Worm (Caenorhabditis elegans): ENCODE results near the gene gei-15.

gei-15 gene

DNA sequence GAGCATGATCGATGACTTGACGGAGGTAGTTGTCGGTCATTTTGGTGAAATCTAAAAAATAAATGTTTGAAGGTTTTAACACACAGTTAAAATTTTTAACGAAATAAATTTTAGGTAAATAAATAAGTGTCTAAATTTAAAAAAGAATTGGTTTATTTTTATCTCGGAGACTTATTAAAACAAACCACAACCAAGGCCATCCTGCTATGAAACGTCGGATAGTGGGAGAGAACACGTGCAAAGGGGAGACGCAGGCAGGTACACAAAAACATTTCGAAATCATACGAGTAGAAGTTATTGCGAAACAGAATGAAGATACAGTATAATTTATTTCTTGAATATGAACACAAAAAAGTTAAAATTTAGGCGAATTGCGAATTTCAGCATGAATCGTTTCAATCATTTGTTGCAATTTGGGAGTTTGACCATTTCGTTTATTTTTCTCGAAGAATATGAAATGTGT, 13.0 kb upstream of the gei-15 start, which contains the start of gene F41B4.3:
F41B4.3 (minus strand) TSS at position 51 of the 463 bp plus-strand sequence.
- TF ChIP-seq him-1 (tag; optimal IDR thresholded peaks at IDR 0.05) (no peak), W03F9.2 (tag; optimal IDR thresholded peaks at IDR 0.05) (no peak), dao-5 (tag; optimal IDR thresholded peaks at IDR 0.05) (no peak)

DNA sequence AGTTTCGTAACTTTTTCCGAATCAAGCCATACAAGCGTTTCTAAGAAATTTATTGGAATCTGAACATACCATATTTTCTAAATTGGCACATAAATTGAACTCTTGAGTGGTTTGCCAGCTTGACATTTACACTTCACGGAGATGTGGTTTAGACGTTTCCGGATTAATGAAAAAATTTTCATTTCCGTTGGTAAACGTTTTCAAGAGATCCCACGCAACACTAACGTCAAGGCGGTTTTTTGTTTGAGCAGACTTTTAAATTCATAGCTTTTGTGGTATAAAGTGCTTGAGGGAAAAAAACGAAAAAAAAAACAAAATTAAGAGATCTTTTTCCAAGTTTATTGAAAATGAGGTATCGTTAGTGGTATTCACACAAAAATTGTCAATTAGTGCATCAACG, 12.1 kb upstream of the gei-15 start, which contains the start of gene F41B4.2:
F41B4.2 (minus strand) TSS at position 101 of the 400 bp plus-strand sequence.
- TF ChIP-seq him-1 (tag; optimal IDR thresholded peaks at IDR 0.05) (no peak), W03F9.2 (tag; optimal IDR thresholded peaks at IDR 0.05) (no peak), dao-5 (tag; optimal IDR thresholded peaks at IDR 0.05) (no peak)

DNA sequence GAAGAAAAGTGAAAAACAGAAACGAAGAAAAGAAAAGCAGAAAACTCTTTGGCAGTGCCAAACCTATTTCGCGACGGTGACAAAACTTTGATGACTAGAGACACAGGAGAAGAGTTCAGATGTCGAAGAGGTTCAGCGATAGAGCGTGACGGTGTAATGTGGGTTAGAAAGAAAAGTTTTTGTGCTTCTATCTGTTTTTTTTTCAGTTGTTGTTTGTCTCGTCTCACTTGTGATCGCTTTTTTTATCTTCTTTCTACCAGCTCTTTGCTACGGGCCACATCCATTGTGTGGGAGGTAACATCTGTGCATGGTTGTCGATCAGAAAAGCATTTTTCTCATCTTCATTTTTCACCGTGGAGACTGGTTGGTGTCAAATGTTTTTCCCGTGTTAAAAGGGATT, 2.8 kb upstream of the gei-15 start, which contains the start of gene F41B4.1:
F41B4.1 (minus strand) TSS at position 23 of the 400 bp plus-strand sequence.
- TF ChIP-seq W03F9.2 (tag; optimal IDR thresholded peaks at IDR 0.05) (no peak), dao-5 (tag; optimal IDR thresholded peaks at IDR 0.05) (no peak), him-1 (tag; optimal IDR thresholded peaks at IDR 0.05) (no peak)

DNA sequence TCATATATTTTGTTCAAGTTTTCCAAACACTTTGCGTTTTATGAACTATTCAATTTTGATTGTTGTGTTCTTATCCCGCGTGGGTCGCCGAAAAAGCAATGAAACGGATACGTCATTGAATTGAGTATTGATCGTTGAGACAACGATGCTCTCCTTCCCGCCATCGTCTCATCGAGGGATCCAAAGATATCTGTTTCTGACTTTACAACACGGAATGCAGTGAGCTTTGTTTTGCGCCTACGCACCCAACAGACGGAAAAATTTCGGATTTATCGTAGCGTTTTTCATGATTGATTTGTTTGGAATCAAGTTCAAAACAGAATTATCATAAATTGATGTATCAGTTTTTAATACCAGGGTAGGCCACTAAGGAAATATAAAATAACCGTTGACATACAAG, 516 bp downstream of the gei-15 start:
- TF ChIP-seq W03F9.2 (tag; optimal IDR thresholded peaks at IDR 0.05): no peak
- no peak for TF ChIP-seq dao-5 (tag; optimal IDR thresholded peaks at IDR 0.05)
- TF ChIP-seq him-1 (tag; optimal IDR thresholded peaks at IDR 0.05): no peak

DNA sequence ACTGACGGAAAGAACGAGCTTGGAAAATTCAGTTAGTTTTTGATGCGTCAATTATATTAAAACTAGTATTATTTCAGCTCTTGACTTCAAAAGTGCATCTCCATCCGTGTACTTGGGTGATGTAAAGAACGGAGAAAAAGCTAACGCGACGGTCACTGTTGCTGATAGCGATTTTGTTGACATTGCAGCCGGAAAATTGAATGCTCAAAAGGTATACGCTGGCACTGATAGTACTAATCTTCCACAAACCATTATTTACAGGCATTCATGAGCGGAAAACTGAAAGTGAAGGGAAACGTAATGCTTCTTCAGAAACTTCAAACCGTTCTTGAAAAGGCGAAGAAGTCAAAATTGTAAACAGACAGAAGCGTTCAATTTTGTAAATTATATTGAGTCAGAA, 3.4 kb downstream of the gei-15 start:
- TF ChIP-seq dao-5 (tag; optimal IDR thresholded peaks at IDR 0.05) (no peak), W03F9.2 (tag; optimal IDR thresholded peaks at IDR 0.05) (no peak), him-1 (tag; optimal IDR thresholded peaks at IDR 0.05) (no peak)

DNA sequence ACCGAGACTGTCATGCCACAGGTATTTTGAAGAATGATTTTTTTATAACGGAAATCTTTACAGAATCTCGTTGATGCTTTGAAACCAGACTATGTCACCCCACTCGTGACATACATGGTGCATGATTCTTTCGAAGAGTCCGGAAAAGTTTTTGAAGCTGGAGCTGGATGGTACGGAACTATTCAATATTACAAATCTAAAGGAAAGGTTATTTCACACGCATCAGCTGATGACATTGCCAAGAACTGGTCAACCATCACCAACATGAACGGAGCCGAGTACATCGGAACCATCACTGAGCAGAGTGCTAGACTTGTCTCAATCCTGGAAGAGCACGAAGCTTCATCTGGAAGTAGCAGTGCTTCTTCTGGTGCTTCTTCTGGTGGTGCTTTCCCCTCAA, 3.9 kb downstream of the gei-15 start:
- TF ChIP-seq dao-5 (tag; optimal IDR thresholded peaks at IDR 0.05) (no peak), him-1 (tag; optimal IDR thresholded peaks at IDR 0.05) (no peak), W03F9.2 (tag; optimal IDR thresholded peaks at IDR 0.05) (no peak)

DNA sequence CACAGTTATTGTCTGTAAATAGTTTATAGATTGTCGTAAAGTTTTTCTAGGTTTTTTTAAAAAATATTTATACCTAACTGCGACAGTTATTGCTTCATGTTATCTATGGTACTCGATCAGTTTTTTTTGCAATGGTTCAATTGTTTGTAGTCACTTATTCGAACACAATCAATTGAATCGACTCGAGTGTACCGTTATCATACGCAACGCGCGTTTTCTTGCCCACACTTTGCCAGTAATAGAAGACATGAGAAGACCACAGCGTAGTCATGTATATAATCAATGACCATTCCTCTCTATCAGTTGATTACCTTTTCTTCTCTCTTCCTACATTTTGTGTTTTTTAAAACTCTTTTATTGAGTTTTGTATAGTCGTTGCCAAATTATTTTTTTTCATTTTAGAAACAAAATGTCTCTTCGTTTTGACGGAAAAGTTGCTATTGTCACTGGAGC, 5.0 kb downstream of the gei-15 start, which contains the start of gene dhs-28:
dhs-28 (plus strand) TSS at position 403 of the 453 bp plus-strand sequence.
- no peak for TF ChIP-seq him-1 (tag; optimal IDR thresholded peaks at IDR 0.05)
- no peak for TF ChIP-seq dao-5 (tag; optimal IDR thresholded peaks at IDR 0.05)
- TF ChIP-seq W03F9.2 (tag; optimal IDR thresholded peaks at IDR 0.05): no peak

DNA sequence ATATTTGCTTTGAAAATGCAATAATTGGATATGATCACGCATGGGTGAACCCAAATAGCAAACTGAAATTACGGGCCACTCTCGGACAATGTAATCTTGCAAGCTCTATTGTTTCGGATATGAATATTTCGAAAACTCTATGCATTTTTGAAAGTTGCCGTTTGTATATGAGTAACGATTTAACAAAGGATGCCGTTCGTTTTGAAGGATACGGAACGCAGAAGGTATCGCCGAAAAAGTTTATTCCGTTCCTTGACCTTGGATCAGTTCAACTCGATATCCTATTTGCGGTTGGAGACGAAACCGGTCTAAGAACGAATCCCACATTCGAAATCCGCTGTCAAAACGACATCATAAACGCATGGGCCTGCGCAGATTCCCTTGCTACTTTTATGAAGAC, 10.0 kb downstream of the gei-15 start:
- TF ChIP-seq him-1 (tag; optimal IDR thresholded peaks at IDR 0.05): no peak
- no peak for TF ChIP-seq dao-5 (tag; optimal IDR thresholded peaks at IDR 0.05)
- TF ChIP-seq W03F9.2 (tag; optimal IDR thresholded peaks at IDR 0.05): no peak

DNA sequence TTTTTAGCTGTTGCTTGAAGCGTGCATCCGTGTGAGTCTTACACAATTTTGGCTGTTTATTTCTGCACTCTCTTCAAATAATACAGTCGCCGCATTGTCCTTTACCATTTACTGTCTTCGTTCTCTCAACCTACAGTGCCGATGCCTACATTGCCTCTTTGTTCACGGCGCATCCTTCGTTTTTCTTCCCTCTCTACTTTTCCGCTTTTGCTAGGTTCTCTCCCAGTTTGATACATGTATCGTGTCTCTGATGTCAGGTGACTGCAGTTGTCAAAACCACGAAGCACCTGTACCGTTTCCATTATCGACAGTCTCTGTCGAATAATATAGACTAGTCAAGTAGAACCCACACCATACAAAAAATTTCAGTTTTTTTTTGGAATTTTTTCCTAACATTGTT, 14.4 kb downstream of the gei-15 start:
- TF ChIP-seq W03F9.2 (tag; optimal IDR thresholded peaks at IDR 0.05) (no peak), dao-5 (tag; optimal IDR thresholded peaks at IDR 0.05) (no peak), him-1 (tag; optimal IDR thresholded peaks at IDR 0.05) (no peak)

DNA sequence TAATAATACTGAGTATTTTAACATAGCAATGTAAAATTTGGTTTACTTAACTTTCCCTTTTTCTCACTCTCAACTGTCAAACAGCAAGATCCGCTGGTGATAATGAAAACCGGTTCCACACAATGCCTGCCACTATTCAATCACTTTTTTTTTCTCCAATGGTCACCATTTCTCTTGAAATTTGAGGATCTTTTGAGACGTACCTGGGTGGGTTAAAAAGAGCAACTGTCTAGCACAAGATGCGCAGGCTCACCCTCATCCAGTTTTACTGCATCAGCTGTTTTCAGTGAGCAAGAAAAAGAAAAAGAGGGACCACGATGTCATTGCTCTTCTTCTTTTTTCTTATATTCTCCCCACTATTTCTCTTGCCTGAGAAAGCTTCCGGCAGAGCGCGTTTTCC, 14.8 kb downstream of the gei-15 start:
- no peak for TF ChIP-seq him-1 (tag; optimal IDR thresholded peaks at IDR 0.05)
- TF ChIP-seq W03F9.2 (tag; optimal IDR thresholded peaks at IDR 0.05): no peak
- TF ChIP-seq dao-5 (tag; optimal IDR thresholded peaks at IDR 0.05): no peak

DNA sequence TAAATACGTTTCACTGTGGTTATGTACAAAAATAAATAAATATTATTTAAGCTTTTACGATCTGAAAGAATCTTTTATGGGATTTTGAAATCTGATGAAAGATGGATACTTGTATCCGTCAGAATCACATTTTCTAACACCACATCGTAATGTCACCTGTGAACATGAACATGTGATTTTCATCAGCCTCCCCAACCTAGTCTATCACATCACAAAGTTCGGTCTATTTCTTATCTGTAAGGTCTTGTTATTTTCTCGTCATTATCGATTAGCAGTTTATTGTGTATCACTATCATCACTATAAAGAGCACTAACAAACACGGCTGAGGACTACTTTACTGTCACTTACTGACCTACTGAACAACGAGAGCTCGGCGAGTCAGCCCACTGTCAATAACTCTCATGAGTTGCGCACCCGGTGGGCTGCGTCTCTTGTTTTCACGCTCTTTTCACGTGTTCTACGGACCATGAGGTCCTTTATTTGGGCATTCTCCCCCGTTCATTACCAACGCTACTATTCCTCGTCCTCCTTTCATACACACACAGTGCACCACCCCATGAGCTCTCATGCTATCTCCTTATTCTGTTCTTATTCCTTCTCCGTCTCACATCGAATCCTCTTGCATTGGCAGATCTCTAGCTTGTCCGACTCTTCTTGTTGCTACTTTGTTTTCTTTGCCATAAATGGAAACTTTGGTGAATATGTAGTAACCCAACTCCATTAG, 15.8 kb downstream of the gei-15 start:
- TF ChIP-seq W03F9.2 (tag; optimal IDR thresholded peaks at IDR 0.05) (no peak), dao-5 (tag; optimal IDR thresholded peaks at IDR 0.05) (no peak), him-1 (tag; optimal IDR thresholded peaks at IDR 0.05) (no peak)

DNA sequence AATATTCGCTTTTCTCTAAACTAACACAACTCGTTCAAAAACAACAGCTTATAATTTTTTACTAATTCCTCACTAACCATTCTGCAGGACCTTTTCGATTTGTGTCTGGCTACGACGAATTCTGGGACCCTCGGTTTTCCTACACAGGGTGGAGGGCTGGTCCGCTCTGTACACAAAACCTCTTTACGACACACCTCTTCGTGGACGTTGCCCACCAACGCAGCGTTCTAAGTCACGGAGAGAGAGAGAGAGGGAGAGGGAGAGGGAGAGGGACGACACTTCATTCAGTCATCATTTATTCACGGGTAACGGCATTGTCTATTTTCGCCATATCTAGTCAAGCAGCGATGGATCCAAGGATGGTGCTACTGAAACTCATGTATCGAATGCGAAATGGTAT, 16.6 kb downstream of the gei-15 start, which contains the start of gene atg-2:
atg-2 (plus strand) TSS at position 301 of the 400 bp plus-strand sequence.
- TF ChIP-seq W03F9.2 (tag; optimal IDR thresholded peaks at IDR 0.05) (no peak), him-1 (tag; optimal IDR thresholded peaks at IDR 0.05) (no peak), dao-5 (tag; optimal IDR thresholded peaks at IDR 0.05) (no peak)

DNA sequence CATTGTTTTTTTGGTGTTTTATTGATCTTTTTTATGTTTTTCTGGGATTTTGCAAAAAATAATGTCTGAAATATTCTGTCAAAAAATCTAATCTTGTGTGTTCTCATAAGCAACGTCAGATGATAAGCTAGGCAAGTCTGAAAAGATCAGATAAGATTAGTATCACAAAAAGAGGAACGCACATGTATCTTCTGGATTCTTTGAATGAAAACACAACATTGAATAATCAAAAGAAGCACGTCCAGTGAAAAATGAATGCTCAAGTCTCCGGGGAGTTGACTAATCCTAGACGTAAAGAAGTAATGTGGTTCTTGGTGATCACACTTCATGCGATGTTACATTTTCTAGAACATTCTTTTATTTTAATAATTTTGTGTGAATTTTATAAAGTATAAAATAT, 17.6 kb downstream of the gei-15 start:
- TF ChIP-seq dao-5 (tag; optimal IDR thresholded peaks at IDR 0.05) (no peak), W03F9.2 (tag; optimal IDR thresholded peaks at IDR 0.05) (no peak), him-1 (tag; optimal IDR thresholded peaks at IDR 0.05) (no peak)

DNA sequence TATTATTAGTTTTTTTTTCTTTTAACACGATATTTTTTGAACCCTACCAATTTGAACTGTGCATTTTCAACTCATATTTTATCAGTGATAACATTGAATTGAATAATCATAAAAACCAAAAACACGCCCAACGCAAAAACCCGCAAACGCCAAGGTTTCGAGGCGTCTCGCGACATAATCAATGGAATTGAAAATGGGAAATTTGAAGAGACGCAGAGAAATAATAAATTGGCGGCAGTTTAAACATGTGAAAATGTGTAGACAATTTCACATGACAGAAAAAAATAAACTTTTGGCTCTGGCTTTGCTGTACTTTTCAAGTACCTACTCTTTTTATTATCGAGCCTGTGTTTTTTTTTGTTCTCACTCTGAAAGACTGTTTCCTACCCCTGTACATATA, 18.2 kb downstream of the gei-15 start:
- TF ChIP-seq W03F9.2 (tag; optimal IDR thresholded peaks at IDR 0.05): peak; percentile 4
- TF ChIP-seq him-1 (tag; optimal IDR thresholded peaks at IDR 0.05): no peak
